Fruit fly (Drosophila melanogaster) whole organism, adult: Measurements from ENCODE around the gene btl.

ENCODE experiments used
- CG11617 ChIP-seq: fragments of 200-800 bp; sonication (Bioruptor generic); optimal IDR thresholded peaks from 2 replicates; lab custom pipeline; 2017; ENCODE audit warnings: mild to moderate bottlenecking, missing biosample characterization, missing genetic modification reagents, missing genetic modification characterization
- CG12768 ChIP-seq: fragments of 200-800 bp; sonication (Bioruptor generic); optimal IDR thresholded peaks from 2 replicates; lab custom pipeline; 2017; ENCODE audit warnings: missing biosample characterization, missing genetic modification characterization, mild to moderate bottlenecking, moderate library complexity, missing genetic modification reagents
- CG14711 ChIP-seq: fragments of 200-800 bp; sonication (Bioruptor generic); optimal IDR thresholded peaks from 2 replicates; lab custom pipeline; 2018; ENCODE audit warnings: missing biosample characterization, mild to moderate bottlenecking, missing genetic modification characterization, moderate library complexity
- CG1620 ChIP-seq: fragments of 200-800 bp; sonication (Bioruptor generic); optimal IDR thresholded peaks from 2 replicates; lab custom pipeline; 2016; ENCODE audit warnings: missing biosample characterization, missing genetic modification characterization
- CG33017 ChIP-seq: fragments of 200-800 bp; sonication (Bioruptor generic); optimal IDR thresholded peaks from 2 replicates; lab custom pipeline; 2018; ENCODE audit warnings: missing biosample characterization, mild to moderate bottlenecking, missing genetic modification characterization, moderate library complexity
- CG5204 ChIP-seq: fragments of 200-800 bp; sonication (Bioruptor generic); optimal IDR thresholded peaks from 2 replicates; lab custom pipeline; 2016; ENCODE audit warnings: missing biosample characterization, missing genetic modification characterization
- CG7045 ChIP-seq: fragments of 200-800 bp; sonication (Bioruptor generic); optimal IDR thresholded peaks from 2 replicates; lab custom pipeline; 2017; ENCODE audit warnings: missing biosample characterization, mild to moderate bottlenecking, missing genetic modification characterization
- CG7101 ChIP-seq: fragments of 200-800 bp; sonication (Bioruptor generic); optimal IDR thresholded peaks from 2 replicates; lab custom pipeline; 2018; ENCODE audit warnings: missing biosample characterization, mild to moderate bottlenecking, missing genetic modification characterization, moderate library complexity
- Clk ChIP-seq: fragments of 200-800 bp; sonication (Bioruptor generic); optimal IDR thresholded peaks from 2 replicates; lab custom pipeline; 2017; ENCODE audit warnings: missing biosample characterization, missing genetic modification characterization
- Crg-1 ChIP-seq: fragments of 200-800 bp; sonication (Bioruptor generic); optimal IDR thresholded peaks from 2 replicates; lab custom pipeline; 2016; ENCODE audit warnings: missing biosample characterization, missing genetic modification characterization
- Hr96 ChIP-seq: fragments of 200-800 bp; sonication (Bioruptor generic); optimal IDR thresholded peaks from 2 replicates; lab custom pipeline; 2016; ENCODE audit warnings: missing biosample characterization, missing genetic modification characterization
- Mnt ChIP-seq: fragments of 200-800 bp; sonication (Bioruptor generic); optimal IDR thresholded peaks from 2 replicates; lab custom pipeline; 2016; ENCODE audit warnings: missing biosample characterization, mild to moderate bottlenecking, missing genetic modification characterization
- bab1 ChIP-seq: fragments of 200-800 bp; sonication (Bioruptor generic); optimal IDR thresholded peaks from 3 replicates; lab custom pipeline; 2019; ENCODE audit warnings: missing biosample characterization, mild to moderate bottlenecking, missing genetic modification characterization, moderate library complexity
- cic ChIP-seq: fragments of 200-800 bp; sonication (Bioruptor generic); optimal IDR thresholded peaks from 2 replicates; lab custom pipeline; 2017; ENCODE audit warnings: missing biosample characterization, mild to moderate bottlenecking, missing genetic modification characterization, moderate library complexity
- cnc ChIP-seq, 2 experiments: fragments of >200 bp; optimal IDR thresholded peaks; 2 replicates each; lab custom pipeline; 2017
- ovo ChIP-seq: fragments of 200-800 bp; sonication (Bioruptor generic); optimal IDR thresholded peaks from 2 replicates; lab custom pipeline; 2016; ENCODE audit warnings: missing biosample characterization, missing genetic modification characterization
- pad ChIP-seq: fragments of 200-800 bp; sonication (Bioruptor generic); optimal IDR thresholded peaks from 3 replicates; lab custom pipeline; 2017; ENCODE audit warnings: missing biosample characterization, missing genetic modification characterization, mild to moderate bottlenecking, moderate library complexity, missing genetic modification reagents
- tj ChIP-seq: fragments of 200-800 bp; sonication (Bioruptor generic); optimal IDR thresholded peaks from 3 replicates; lab custom pipeline; 2017; ENCODE audit warnings: missing biosample characterization, mild to moderate bottlenecking, missing genetic modification characterization, moderate library complexity
- toe ChIP-seq: fragments of 200-800 bp; sonication (Bioruptor generic); optimal IDR thresholded peaks from 2 replicates; lab custom pipeline; 2016; ENCODE audit warnings: missing biosample characterization, missing genetic modification characterization

Gene btl

dm6 chr3L:14053073-14053643 is 22.4 kb upstream of the btl start, which contains the start of the genes CG13484 and Frl:
TSS of gene CG13484 (minus strand) at chr3L:14053079.
TSS of gene Frl (plus strand) at chr3L:14053215.
- TF ChIP-seq CG7045 (GFP tag; lab: Kevin White, UChicago) (no peak), tj (GFP tag; lab: Kevin White, UChicago) (peak; percentile 71), Crg-1 (peak; percentile 15), cic (GFP tag; lab: Kevin White, UChicago) (peak; percentile 53), CG7101 (peak; percentile 43), bab1 (GFP tag; lab: Kevin White, UChicago) (peak; percentile 83), Clk (no peak), CG14711 (tag; lab: Kevin White, UChicago) (peak; percentile 35), CG12768 (GFP tag; lab: Kevin White, UChicago) (peak; percentile 44), Mnt (GFP tag; lab: Kevin White, UChicago) (peak; percentile 64), CG33017 (tag; lab: Kevin White, UChicago) (peak; percentile 3), toe (GFP tag; lab: Kevin White, UChicago) (no peak), pad (GFP tag; lab: Kevin White, UChicago) (peak; percentile 27), cnc (optimal IDR thresholded peaks at IDR 0.05; lab: Kevin White, UChicago) (no peak), CG1620 (GFP tag; lab: Kevin White, UChicago) (peak; percentile 42), ovo (GFP tag; lab: Kevin White, UChicago) (peak; percentile 27), Hr96 (GFP tag; lab: Kevin White, UChicago) (no peak), CG11617 (GFP tag; lab: Kevin White, UChicago) (peak; percentile 35)

- TF ChIP-seq tj (GFP tag; lab: Kevin White, UChicago) (no peak), pad (GFP tag; lab: Kevin White, UChicago) (no peak), CG14711 (tag; lab: Kevin White, UChicago) (no peak), CG33017 (tag; lab: Kevin White, UChicago) (no peak), Crg-1 (no peak), ovo (GFP tag; lab: Kevin White, UChicago) (no peak), Clk (no peak), CG7045 (GFP tag; lab: Kevin White, UChicago) (no peak)
Measured at dm6 chr3L:14053806-14054205, 21.8 kb upstream of the btl start.

- TF ChIP-seq tj (GFP tag; lab: Kevin White, UChicago) = no peak
- no peak for TF ChIP-seq Crg-1
- TF ChIP-seq bab1 (GFP tag; lab: Kevin White, UChicago) = no peak
- TF ChIP-seq cic (GFP tag; lab: Kevin White, UChicago) = no peak
- no peak for TF ChIP-seq CG11617 (GFP tag; lab: Kevin White, UChicago)
- TF ChIP-seq CG14711 (tag; lab: Kevin White, UChicago) = no peak
- TF ChIP-seq toe (GFP tag; lab: Kevin White, UChicago) = no peak
- TF ChIP-seq ovo (GFP tag; lab: Kevin White, UChicago) = no peak
- TF ChIP-seq Mnt (GFP tag; lab: Kevin White, UChicago) = no peak
Measured at dm6 chr3L:14055260-14055696, 20.3 kb upstream of the btl start.

- TF ChIP-seq bab1 (GFP tag; lab: Kevin White, UChicago) (no peak), pad (GFP tag; lab: Kevin White, UChicago) (no peak), toe (GFP tag; lab: Kevin White, UChicago) (peak; percentile 10), tj (GFP tag; lab: Kevin White, UChicago) (peak; percentile 16), Clk (no peak), Hr96 (GFP tag; lab: Kevin White, UChicago) (no peak), Crg-1 (no peak), CG5204 (no peak), cic (GFP tag; lab: Kevin White, UChicago) (no peak)
Measured at dm6 chr3L:14055815-14056516, 19.6 kb upstream of the btl start.

dm6 chr3L:14056816-14057215 is 18.8 kb upstream of the btl start:
- TF ChIP-seq toe (GFP tag; lab: Kevin White, UChicago) (no peak), CG14711 (tag; lab: Kevin White, UChicago) (no peak)

dm6 chr3L:14059266-14059974 is 16.2 kb upstream of the btl start:
- TF ChIP-seq CG14711 (tag; lab: Kevin White, UChicago) (peak; percentile 6), ovo (GFP tag; lab: Kevin White, UChicago) (no peak)

dm6 chr3L:14062702-14063101 is 12.9 kb upstream of the btl start:
- no peak for TF ChIP-seq Hr96 (GFP tag; lab: Kevin White, UChicago)
- no peak for TF ChIP-seq pad (GFP tag; lab: Kevin White, UChicago)
- TF ChIP-seq Mnt (GFP tag; lab: Kevin White, UChicago) = no peak
- no peak for TF ChIP-seq ovo (GFP tag; lab: Kevin White, UChicago)
